Worm (Caenorhabditis elegans): ENCODE data around the gene rft-2.

ce11 chrV:4496104-4496586, 45.8 kb upstream of the rft-2 start:
- no peak for TF ChIP-seq lin-39 (tag; optimal IDR thresholded peaks at IDR 0.05)
- no peak for TF ChIP-seq snpc-4 (tag; optimal IDR thresholded peaks at IDR 0.05)
- no peak for TF ChIP-seq nhr-28 (tag; optimal IDR thresholded peaks at IDR 0.05)
- TF ChIP-seq ama-1 (optimal IDR thresholded peaks at IDR 0.05), result no peak
- no peak for TF ChIP-seq aly-2 (tag; optimal IDR thresholded peaks at IDR 0.05)
- TF ChIP-seq ztf-4 (tag; optimal IDR thresholded peaks at IDR 0.05), result no peak
- no peak for TF ChIP-seq sea-2 (GFP tag; optimal IDR thresholded peaks at IDR 0.05)
- TF ChIP-seq nhr-76 (tag; optimal IDR thresholded peaks at IDR 0.05), result no peak
- TF ChIP-seq elt-3 (tag; optimal IDR thresholded peaks at IDR 0.05), result no peak
- TF ChIP-seq nhr-25 (tag; optimal IDR thresholded peaks at IDR 0.05), result no peak
- TF ChIP-seq nhr-237 (tag; optimal IDR thresholded peaks at IDR 0.05), result no peak
- no peak for TF ChIP-seq tbx-2 (tag; optimal IDR thresholded peaks at IDR 0.05)
